Worm (Caenorhabditis elegans): ENCODE results near the gene C35D6.4.

- TF ChIP-seq pes-1 (GFP tag; IDR thresholded peaks at IDR 0.05) = no peak
- no peak for TF ChIP-seq ama-1 (optimal IDR thresholded peaks at IDR 0.05)
- TF ChIP-seq flt-1 (GFP tag; IDR thresholded peaks at IDR 0.05) = no peak
- no peak for TF ChIP-seq hnd-1 (tag; optimal IDR thresholded peaks at IDR 0.05)
- no peak for TF ChIP-seq hmbx-1 (tag; optimal IDR thresholded peaks at IDR 0.05)
- no peak for TF ChIP-seq aly-1 (tag; optimal IDR thresholded peaks at IDR 0.05)
- TF ChIP-seq F13C5.2 (tag; optimal IDR thresholded peaks at IDR 0.05) = no peak
- TF ChIP-seq tra-4 (tag; optimal IDR thresholded peaks at IDR 0.05) = no peak
- TF ChIP-seq tbx-37 (GFP tag; conservative IDR thresholded peaks at IDR 0.05) = no peak
- no peak for TF ChIP-seq hmg-4 (GFP tag; optimal IDR thresholded peaks at IDR 0.05)
- no peak for TF ChIP-seq ets-7 (tag; optimal IDR thresholded peaks at IDR 0.05)
Observed at ce11 chrIV:16328519-16328918, 22.3 kb upstream of the C35D6.4 start, which contains the start of gene K03D3.2.
